Worm (Caenorhabditis elegans): ENCODE results near the gene klp-13.

ce11 chrX:5942171-5942570, 42.6 kb upstream of the klp-13 start:
- TF ChIP-seq ztf-23 (GFP tag; IDR thresholded peaks at IDR 0.05) (no peak), T22C8.4 (GFP tag; IDR thresholded peaks at IDR 0.05) (no peak), med-1 (GFP tag; optimal IDR thresholded peaks at IDR 0.05; ENCODE audit: insufficient read depth) (no peak), flt-1 (GFP tag; IDR thresholded peaks at IDR 0.05) (no peak)

Data from whole organism, midembryonic.